Worm (Caenorhabditis elegans): ENCODE data around the gene ZK1236.9.

Gene ZK1236.9

ce11 chrIII:8417968-8418267 lies 17.1 kb downstream of the ZK1236.9 start, which contains the start of gene sor-1:
Gene sor-1 (plus strand): TSS chrIII:8418168.
- TF ChIP-seq jun-1 (tag; optimal IDR thresholded peaks at IDR 0.05) (no peak), ama-1 (optimal IDR thresholded peaks at IDR 0.05) (peak; percentile 12), nhr-237 (tag; optimal IDR thresholded peaks at IDR 0.05) (no peak), R02D3.7 (tag; optimal IDR thresholded peaks at IDR 0.05) (no peak), egl-27 (tag; optimal IDR thresholded peaks at IDR 0.05) (no peak)

ce11 chrIII:8417192-8417967 lies 17.6 kb downstream of the ZK1236.9 start:
- no peak for TF ChIP-seq nhr-76 (tag; optimal IDR thresholded peaks at IDR 0.05)
- TF ChIP-seq nhr-28 (tag; optimal IDR thresholded peaks at IDR 0.05) = no peak
- TF ChIP-seq ztf-11 (tag; optimal IDR thresholded peaks at IDR 0.05) = peak; percentile 24
- no peak for TF ChIP-seq mml-1 (tag; optimal IDR thresholded peaks at IDR 0.05)
- peak; percentile 91 for TF ChIP-seq nhr-25 (tag; optimal IDR thresholded peaks at IDR 0.05)
- peak; percentile 79 for TF ChIP-seq snpc-4 (tag; optimal IDR thresholded peaks at IDR 0.05)
- peak; percentile 43 for TF ChIP-seq nhr-43 (tag; optimal IDR thresholded peaks at IDR 0.05; ENCODE audit: poor library complexity, severe bottlenecking)
- peak; percentile 53 for TF ChIP-seq elt-1 (tag; optimal IDR thresholded peaks at IDR 0.05)
- TF ChIP-seq jun-1 (tag; optimal IDR thresholded peaks at IDR 0.05) = peak; percentile 67
- TF ChIP-seq fos-1 (tag; optimal IDR thresholded peaks at IDR 0.05) = no peak
- TF ChIP-seq fkh-2 (tag; optimal IDR thresholded peaks at IDR 0.05) = peak; percentile 85
- no peak for TF ChIP-seq daf-12 (tag; optimal IDR thresholded peaks at IDR 0.05)
- TF ChIP-seq tbx-2 (tag; optimal IDR thresholded peaks at IDR 0.05) = peak; percentile 76
- TF ChIP-seq unc-62 (GFP tag; optimal IDR thresholded peaks at IDR 0.05) = peak; percentile 94
- TF ChIP-seq sea-2 (GFP tag; optimal IDR thresholded peaks at IDR 0.05) = peak; percentile 35
- no peak for TF ChIP-seq nhr-67 (tag; optimal IDR thresholded peaks at IDR 0.05)
- TF ChIP-seq nfya-1 (tag; optimal IDR thresholded peaks at IDR 0.05; ENCODE audit: insufficient read depth) = peak; percentile 100
- peak; percentile 82 for TF ChIP-seq zag-1 (tag; optimal IDR thresholded peaks at IDR 0.05)
- no peak for TF ChIP-seq eor-1 (tag; optimal IDR thresholded peaks at IDR 0.05)
- peak; percentile 30 for TF ChIP-seq unc-39 (tag; optimal IDR thresholded peaks at IDR 0.05)
- no peak for TF ChIP-seq egl-27 (tag; optimal IDR thresholded peaks at IDR 0.05)
- TF ChIP-seq fkh-10 (GFP tag; optimal IDR thresholded peaks at IDR 0.05) = peak; percentile 58
- TF ChIP-seq mdl-1 (tag; optimal IDR thresholded peaks at IDR 0.05) = peak; percentile 74
- TF ChIP-seq R02D3.7 (tag; optimal IDR thresholded peaks at IDR 0.05) = peak; percentile 86
- peak; percentile 79 for TF ChIP-seq pqm-1 (tag; optimal IDR thresholded peaks at IDR 0.05)
- peak; percentile 89 for TF ChIP-seq nhr-23 (tag; optimal IDR thresholded peaks at IDR 0.05)
- peak; percentile 89 for TF ChIP-seq ceh-82 (tag; optimal IDR thresholded peaks at IDR 0.05)
- no peak for TF ChIP-seq nhr-12 (tag; optimal IDR thresholded peaks at IDR 0.05)
- peak; percentile 97 for TF ChIP-seq ceh-28 (tag; optimal IDR thresholded peaks at IDR 0.05)
- no peak for TF ChIP-seq ceh-16 (tag; optimal IDR thresholded peaks at IDR 0.05)
- no peak for TF ChIP-seq ztf-4 (tag; optimal IDR thresholded peaks at IDR 0.05)
- no peak for TF ChIP-seq elt-3 (tag; optimal IDR thresholded peaks at IDR 0.05)
- peak; percentile 93 for TF ChIP-seq egl-5 (tag; optimal IDR thresholded peaks at IDR 0.05)
- no peak for TF ChIP-seq nhr-237 (tag; optimal IDR thresholded peaks at IDR 0.05)
- peak; percentile 5 for TF ChIP-seq ZK546.5 (tag; optimal IDR thresholded peaks at IDR 0.05)
- TF ChIP-seq aly-2 (tag; optimal IDR thresholded peaks at IDR 0.05) = no peak
- peak; percentile 67 for TF ChIP-seq nhr-11 (tag; optimal IDR thresholded peaks at IDR 0.05)
- peak; percentile 76 for TF ChIP-seq hmg-11 (tag; optimal IDR thresholded peaks at IDR 0.05)
- TF ChIP-seq lsy-12 (tag; optimal IDR thresholded peaks at IDR 0.05) = peak; percentile 95
- TF ChIP-seq ceh-9 (tag; optimal IDR thresholded peaks at IDR 0.05) = no peak
- peak; percentile 91 for TF ChIP-seq lin-39 (tag; optimal IDR thresholded peaks at IDR 0.05)
- peak; percentile 77 for TF ChIP-seq elt-2 (tag; optimal IDR thresholded peaks at IDR 0.05)
- no peak for TF ChIP-seq nhr-77 (tag; optimal IDR thresholded peaks at IDR 0.05)
- no peak for TF ChIP-seq ama-1 (optimal IDR thresholded peaks at IDR 0.05)
- TF ChIP-seq skn-1 (tag; optimal IDR thresholded peaks at IDR 0.05) = peak; percentile 32
- TF ChIP-seq lin-15B (tag; optimal IDR thresholded peaks at IDR 0.05) = peak; percentile 94
- TF ChIP-seq pha-4 (tag; optimal IDR thresholded peaks at IDR 0.05) = peak; percentile 86
